Fruit fly (Drosophila melanogaster) whole organism, wandering third instar larva: ENCODE results near the gene Syt14.

Experiments used
- Abd-B ChIP-seq: fragments of >200 bp; optimal IDR thresholded peaks from 2 replicates; lab custom pipeline; 2017; ENCODE audit warnings: missing biosample characterization, missing genetic modification characterization
- CG32264 ChIP-seq: fragments of 200-800 bp; sonication (Bioruptor generic); optimal IDR thresholded peaks from 2 replicates; lab custom pipeline; 2016; ENCODE audit warnings: missing biosample characterization, missing genetic modification characterization
- CG9705 ChIP-seq: fragments of 200-800 bp; sonication (Bioruptor generic); optimal IDR thresholded peaks from 2 replicates; lab custom pipeline; 2018; ENCODE audit warnings: missing biosample characterization, mild to moderate bottlenecking, missing genetic modification characterization
- CrebA ChIP-seq: fragments of 200-800 bp; sonication (Bioruptor generic); optimal IDR thresholded peaks from 2 replicates; lab custom pipeline; 2016; ENCODE audit warnings: missing biosample characterization, mild to moderate bottlenecking, missing genetic modification characterization, borderline replicate concordance
- Dfd ChIP-seq: fragments of >200 bp; optimal IDR thresholded peaks from 2 replicates; lab custom pipeline; 2017; ENCODE audit warnings: missing biosample characterization, missing genetic modification characterization
- Dif ChIP-seq: fragments of 200-275, 200-300 bp; sonication (Bioruptor generic); optimal IDR thresholded peaks from 2 replicates; lab custom pipeline; 2018; ENCODE audit warnings: missing biosample characterization, missing genetic modification characterization; ENCODE audit not compliant: partially characterized antibody
- HLH106 ChIP-seq: fragments of 200-800 bp; optimal IDR thresholded peaks from 3 replicates; lab custom pipeline; 2019; ENCODE audit warnings: missing biosample characterization, mild to moderate bottlenecking, missing genetic modification characterization, moderate library complexity
- Hnf4 ChIP-seq: fragments of 200-800 bp; sonication (Bioruptor generic); optimal IDR thresholded peaks from 2 replicates; lab custom pipeline; 2016; ENCODE audit warnings: missing biosample characterization, mild to moderate bottlenecking, missing genetic modification characterization
- Hr78 ChIP-seq: fragments of >200 bp; optimal IDR thresholded peaks from 2 replicates; lab custom pipeline; 2017; ENCODE audit warnings: missing biosample characterization, missing genetic modification characterization
- Hr83 ChIP-seq: fragments of 200-300 bp; sonication (Bioruptor generic); optimal IDR thresholded peaks from 2 replicates; lab custom pipeline; 2016; ENCODE audit warnings: missing biosample characterization, mild to moderate bottlenecking, missing genetic modification characterization, moderate library complexity; ENCODE audit not compliant: poor library complexity, severe bottlenecking
- Mio ChIP-seq: sonication (Bioruptor generic); optimal IDR thresholded peaks from 2 replicates; lab custom pipeline; 2016; ENCODE audit warnings: missing biosample characterization, missing genetic modification characterization
- Myc ChIP-seq: fragments of >200 bp; optimal IDR thresholded peaks from 2 replicates; lab custom pipeline; 2017
- N ChIP-seq: fragments of >200 bp; optimal IDR thresholded peaks from 2 replicates; lab custom pipeline; 2018; ENCODE audit warnings: missing biosample characterization, missing external identifiers, missing genetic modification characterization
- OdsH ChIP-seq: fragments of 200-800 bp; sonication (Bioruptor generic); optimal IDR thresholded peaks from 2 replicates; lab custom pipeline; 2016; ENCODE audit warnings: missing biosample characterization, mild to moderate bottlenecking, missing genetic modification characterization
- Sp1 ChIP-seq: fragments of 200-800 bp; sonication (Bioruptor generic); optimal IDR thresholded peaks from 3 replicates; lab custom pipeline; 2019; ENCODE audit warnings: missing biosample characterization, mild to moderate bottlenecking, missing genetic modification characterization, moderate library complexity
- Vsx2 ChIP-seq: fragments of 200-300, 225-300 bp; sonication (Bioruptor generic); optimal IDR thresholded peaks from 2 replicates; lab custom pipeline; 2018; ENCODE audit warnings: missing biosample characterization, missing genetic modification characterization; ENCODE audit not compliant: partially characterized antibody
- br ChIP-seq: fragments of 200-800 bp; sonication (Bioruptor generic); optimal IDR thresholded peaks from 2 replicates; lab custom pipeline; 2016; ENCODE audit warnings: missing biosample characterization, missing genetic modification characterization
- brk ChIP-seq: fragments of 200-800 bp; sonication (Bioruptor generic); optimal IDR thresholded peaks from 2 replicates; lab custom pipeline; 2016; ENCODE audit warnings: missing biosample characterization, mild to moderate bottlenecking, missing genetic modification characterization
- dl ChIP-seq, 2 experiments: fragments of 175-275, 200-275 bp in 1 of 2; fragments of 200-275 bp in 1 of 2; sonication (Bioruptor generic); optimal IDR thresholded peaks; lab custom pipeline; 2018; ENCODE audit warnings: mild to moderate bottlenecking in 2 of 2, missing biosample characterization in 2 of 2, missing genetic modification characterization in 2 of 2, moderate library complexity in 2 of 2; ENCODE audit not compliant: partially characterized antibody in 2 of 2, insufficient read depth in 1 of 2
- dsf ChIP-seq: sonication (Bioruptor generic); optimal IDR thresholded peaks from 2 replicates; lab custom pipeline; 2016; ENCODE audit warnings: missing biosample characterization, missing genetic modification characterization, borderline replicate concordance
- foxo ChIP-seq, 2 experiments: fragments of 200-800 bp; sonication (Bioruptor generic); optimal IDR thresholded peaks; 2 replicates in 1 of 2; 3 replicates in 1 of 2; lab custom pipeline; 2016 to 2017; ENCODE audit warnings: missing biosample characterization in 2 of 2, missing genetic modification characterization in 2 of 2
- fru ChIP-seq: fragments of 200-800 bp; sonication (Bioruptor generic); optimal IDR thresholded peaks from 3 replicates; lab custom pipeline; 2016; ENCODE audit warnings: missing biosample characterization, mild to moderate bottlenecking, missing genetic modification characterization
- jim ChIP-seq: fragments of 175-275, 200-325 bp; sonication (Bioruptor generic); optimal IDR thresholded peaks from 2 replicates; lab custom pipeline; 2016; ENCODE audit warnings: missing biosample characterization, mild to moderate bottlenecking, missing genetic modification characterization
- lola ChIP-seq: fragments of >200 bp; optimal IDR thresholded peaks from 2 replicates; lab custom pipeline; 2017; ENCODE audit warnings: missing biosample characterization, missing genetic modification characterization
- psq ChIP-seq: fragments of 200-800 bp; sonication (Bioruptor generic); optimal IDR thresholded peaks from 3 replicates; lab custom pipeline; 2017; ENCODE audit warnings: missing biosample characterization, mild to moderate bottlenecking, missing genetic modification characterization, moderate library complexity
- sage ChIP-seq: fragments of 200-800 bp; sonication (Bioruptor generic); optimal IDR thresholded peaks from 2 replicates; lab custom pipeline; 2016; ENCODE audit warnings: missing biosample characterization, mild to moderate bottlenecking, missing genetic modification characterization
- sv ChIP-seq: fragments of 200-800 bp; sonication (Bioruptor generic); optimal IDR thresholded peaks from 3 replicates; lab custom pipeline; 2016; ENCODE audit warnings: missing biosample characterization, missing genetic modification characterization
- tai ChIP-seq: sonication (Bioruptor generic); optimal IDR thresholded peaks from 2 replicates; lab custom pipeline; 2016; ENCODE audit warnings: missing biosample characterization, missing genetic modification characterization
- usp ChIP-seq: fragments of >200 bp; optimal IDR thresholded peaks from 2 replicates; lab custom pipeline; 2017; ENCODE audit warnings: missing biosample characterization, missing genetic modification characterization
- woc ChIP-seq: sonication (Bioruptor generic); optimal IDR thresholded peaks from 2 replicates; lab custom pipeline; 2016; ENCODE audit warnings: missing biosample characterization, mild to moderate bottlenecking, missing genetic modification characterization

The Syt14 gene

dm6 chr3R:4359625-4360024 is 40.8 kb upstream of the Syt14 start, which contains the start of gene CG1090:
Gene CG1090 (plus strand): TSS chr3R:4359883.
- no peak for TF ChIP-seq sage (GFP tag; lab: Kevin White, UChicago)
- no peak for TF ChIP-seq Hr78
- TF ChIP-seq N (GFP tag; lab: Kevin White, UChicago) = no peak
- no peak for TF ChIP-seq psq (GFP tag; lab: Kevin White, UChicago)
- TF ChIP-seq dsf (GFP tag; lab: Kevin White, UChicago) = no peak
- no peak for TF ChIP-seq woc (GFP tag; lab: Kevin White, UChicago)
- no peak for TF ChIP-seq br

dm6 chr3R:4353569-4353968 is 34.7 kb upstream of the Syt14 start:
- no peak for TF ChIP-seq HLH106 (tag; lab: Kevin White, UChicago)
- TF ChIP-seq Mio (GFP tag; lab: Kevin White, UChicago) = no peak
- no peak for TF ChIP-seq Hr83 (GFP tag; lab: Kevin White, UChicago)
- TF ChIP-seq brk (GFP tag; lab: Kevin White, UChicago) = no peak
- no peak for TF ChIP-seq dl (GFP tag; optimal IDR thresholded peaks at IDR 0.05; lab: Kevin White, UChicago; ENCODE audit: insufficient read depth in 1 of 2, partially characterized antibody in 2 of 2)
- TF ChIP-seq lola (GFP tag; lab: Kevin White, UChicago) = no peak
- TF ChIP-seq Dfd (GFP tag; lab: Kevin White, UChicago) = no peak
- no peak for TF ChIP-seq Hnf4 (GFP tag; lab: Kevin White, UChicago)
- TF ChIP-seq CG32264 (GFP tag; lab: Kevin White, UChicago) = no peak
- no peak for TF ChIP-seq foxo (GFP tag; optimal IDR thresholded peaks at IDR 0.05; lab: Kevin White, UChicago)
- TF ChIP-seq sage (GFP tag; lab: Kevin White, UChicago) = no peak
- no peak for TF ChIP-seq woc (GFP tag; lab: Kevin White, UChicago)

dm6 chr3R:4350199-4350598 is 31.3 kb upstream of the Syt14 start:
- TF ChIP-seq fru (no peak), br (no peak), Hnf4 (GFP tag; lab: Kevin White, UChicago) (no peak), tai (no peak), OdsH (GFP tag; lab: Kevin White, UChicago) (no peak)

dm6 chr3R:4348197-4348814 is 29.4 kb upstream of the Syt14 start:
- TF ChIP-seq lola (GFP tag; lab: Kevin White, UChicago) = no peak
- TF ChIP-seq Mio (GFP tag; lab: Kevin White, UChicago) = no peak
- TF ChIP-seq Hr83 (GFP tag; lab: Kevin White, UChicago) = no peak
- no peak for TF ChIP-seq Myc (lab: Kevin White, UChicago)
- TF ChIP-seq sage (GFP tag; lab: Kevin White, UChicago) = no peak
- TF ChIP-seq CrebA (GFP tag; lab: Kevin White, UChicago) = no peak
- TF ChIP-seq N (GFP tag; lab: Kevin White, UChicago) = no peak
- no peak for TF ChIP-seq sv (GFP tag; lab: Kevin White, UChicago)
- TF ChIP-seq Dif (GFP tag; lab: Kevin White, UChicago) = no peak
- TF ChIP-seq usp = no peak
- TF ChIP-seq Hnf4 (GFP tag; lab: Kevin White, UChicago) = no peak
- TF ChIP-seq CG32264 (GFP tag; lab: Kevin White, UChicago) = no peak
- no peak for TF ChIP-seq Sp1 (GFP tag; lab: Kevin White, UChicago)

dm6 chr3R:4346636-4347035 is 27.8 kb upstream of the Syt14 start, which contains the start of gene hkb:
Gene hkb (minus strand): TSS chr3R:4346646.
- TF ChIP-seq CG9705 (GFP tag; lab: Kevin White, UChicago) (no peak), Dfd (GFP tag; lab: Kevin White, UChicago) (peak; percentile 2), Sp1 (GFP tag; lab: Kevin White, UChicago) (no peak)

dm6 chr3R:4341177-4341576 is 22.3 kb upstream of the Syt14 start:
- TF ChIP-seq Vsx2 (GFP tag; lab: Kevin White, UChicago) (no peak), Hr78 (no peak), woc (GFP tag; lab: Kevin White, UChicago) (no peak), Abd-B (no peak), Dfd (GFP tag; lab: Kevin White, UChicago) (no peak), CG32264 (GFP tag; lab: Kevin White, UChicago) (no peak), foxo (GFP tag; optimal IDR thresholded peaks at IDR 0.05; lab: Kevin White, UChicago) (no peak), N (GFP tag; lab: Kevin White, UChicago) (no peak), jim (GFP tag; lab: Kevin White, UChicago) (no peak)
- TF ChIP-seq, all 38 proteins: peak for 0
